Worm (Caenorhabditis elegans) whole organism, L4 larva: Measurements from ENCODE around the gene sto-3.

ENCODE experiments used
- attf-4 ChIP-seq: sonication (generic microtip); optimal IDR thresholded peaks from 3 replicates; lab custom pipeline; 2017; ENCODE audit warnings: missing biosample characterization, missing genetic modification characterization
- fkh-10 ChIP-seq: fragments of 150-350 bp; optimal IDR thresholded peaks from 2 replicates; lab custom pipeline; 2014; ENCODE audit warnings: missing biosample characterization, missing genetic modification reagents, missing genetic modification characterization
- mdl-1 ChIP-seq, 2 experiments: fragments of 150-350 bp in 1 of 2; sonication (generic microtip) in 1 of 2; optimal IDR thresholded peaks; 2 replicates each; lab custom pipeline; 2014 to 2017; ENCODE audit warnings: missing biosample characterization in 2 of 2, missing genetic modification characterization in 2 of 2
- nhr-28 ChIP-seq: fragments of 150-350 bp; optimal IDR thresholded peaks from 2 replicates; lab custom pipeline; 2014; ENCODE audit warnings: missing biosample characterization, missing genetic modification characterization
- snpc-4 ChIP-seq: fragments of 150-350 bp; optimal IDR thresholded peaks from 2 replicates; lab custom pipeline; 2014; ENCODE audit warnings: missing biosample characterization, missing genetic modification characterization

DNA sequence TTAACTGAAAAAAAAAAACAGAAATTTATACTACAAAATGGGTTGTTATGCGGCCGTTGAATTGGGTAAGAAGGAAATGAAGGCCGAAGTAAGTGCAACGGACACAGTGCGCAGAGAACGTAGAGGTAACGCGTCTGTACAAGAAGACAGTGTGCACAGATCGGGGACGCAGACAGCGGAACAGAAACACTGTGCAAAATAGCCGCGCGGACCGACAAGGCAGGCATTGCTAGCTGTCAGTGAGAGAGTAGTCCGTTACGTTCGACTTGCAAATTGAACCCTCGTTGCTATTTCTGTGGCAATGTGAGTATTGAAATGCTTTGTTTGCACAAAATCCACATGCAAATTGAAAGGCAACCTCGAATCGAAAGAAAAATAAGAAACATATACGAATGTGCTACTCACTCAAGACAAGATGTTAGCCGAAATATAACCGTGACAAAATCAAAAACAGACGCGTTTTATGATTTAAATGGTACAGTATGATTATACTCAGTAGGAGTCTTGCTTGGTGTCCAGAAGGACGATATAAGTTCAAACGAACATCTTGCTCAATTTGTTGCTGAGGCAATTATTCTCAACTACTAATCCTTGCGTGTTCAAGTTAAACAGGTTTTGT lies 21.3 kb downstream of the sto-3 start:
- no peak for TF ChIP-seq attf-4
- TF ChIP-seq fkh-10 (GFP tag; lab: Kevin White, UChicago), result no peak
- no peak for TF ChIP-seq mdl-1 (tag; optimal IDR thresholded peaks at IDR 0.05; lab: Kevin White, UChicago)
- TF ChIP-seq snpc-4, result no peak
- TF ChIP-seq nhr-28 (tag; lab: Kevin White, UChicago), result no peak
